Fruit fly (Drosophila melanogaster) Kc167 (cell line): Measurements from ENCODE around the gene CG31909.

Experiments used
- Myc ChIP-seq: fragments of >200 bp; optimal IDR thresholded peaks from 2 replicates; lab custom pipeline; 2017; ENCODE audit warnings: missing external identifiers
- Sin3A ChIP-seq: fragments of >200 bp; optimal IDR thresholded peaks from 2 replicates; lab custom pipeline; 2018; ENCODE audit warnings: missing external identifiers
- h ChIP-seq: fragments of >200 bp; optimal IDR thresholded peaks from 3 replicates; lab custom pipeline; 2018; ENCODE audit warnings: missing external identifiers
- insv ChIP-seq: fragments of >200 bp; optimal IDR thresholded peaks from 3 replicates; lab custom pipeline; 2018; ENCODE audit warnings: missing external identifiers
- psq ChIP-seq: fragments of >200 bp; optimal IDR thresholded peaks from 2 replicates; lab custom pipeline; 2017; ENCODE audit warnings: missing external identifiers
- ttk ChIP-seq: sonication (Bioruptor generic); optimal IDR thresholded peaks from 2 replicates; lab custom pipeline; 2017; ENCODE audit warnings: missing external identifiers

The CG31909 gene

DNA sequence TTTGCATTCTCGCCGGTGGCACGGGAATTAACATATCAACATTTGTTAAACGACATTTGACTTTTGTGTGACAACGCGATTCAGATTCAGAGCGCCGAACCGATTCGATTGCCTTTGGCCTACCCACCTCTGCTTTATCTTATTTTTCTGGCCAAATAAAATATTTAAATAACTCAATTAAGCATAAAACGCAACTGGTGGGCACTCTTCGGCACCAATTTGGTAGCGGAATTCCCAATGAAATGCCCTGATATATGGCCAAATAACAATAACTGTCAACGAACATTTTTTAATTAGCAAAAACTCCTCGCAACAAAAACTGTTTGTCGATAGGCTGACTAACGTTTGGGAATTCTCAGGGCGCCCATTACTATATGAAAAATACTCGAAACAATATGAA lies 26.8 kb downstream of the CG31909 start:
- TF ChIP-seq ttk (no peak), Sin3A (lab: Kevin White, UChicago) (no peak)

DNA sequence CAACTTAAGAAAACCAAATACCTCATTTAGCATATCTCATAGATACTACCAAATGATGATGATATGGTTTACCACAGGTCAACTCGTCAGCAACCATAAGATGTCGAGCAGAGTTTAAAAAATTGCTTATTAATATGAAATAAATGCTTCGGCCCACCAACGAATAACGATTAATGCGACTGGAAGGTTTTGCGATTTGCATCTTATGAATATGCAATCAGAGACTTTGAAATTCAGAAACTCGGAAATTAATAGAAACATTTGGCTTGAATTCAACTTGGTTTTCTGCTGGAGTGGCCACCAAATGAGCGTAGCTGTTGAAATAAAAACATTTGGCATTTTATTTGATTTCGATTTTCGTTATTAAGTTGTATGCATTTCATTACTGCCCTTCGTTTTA lies 27.5 kb downstream of the CG31909 start:
- no peak for TF ChIP-seq ttk
- TF ChIP-seq Myc (lab: Kevin White, UChicago) = no peak

DNA sequence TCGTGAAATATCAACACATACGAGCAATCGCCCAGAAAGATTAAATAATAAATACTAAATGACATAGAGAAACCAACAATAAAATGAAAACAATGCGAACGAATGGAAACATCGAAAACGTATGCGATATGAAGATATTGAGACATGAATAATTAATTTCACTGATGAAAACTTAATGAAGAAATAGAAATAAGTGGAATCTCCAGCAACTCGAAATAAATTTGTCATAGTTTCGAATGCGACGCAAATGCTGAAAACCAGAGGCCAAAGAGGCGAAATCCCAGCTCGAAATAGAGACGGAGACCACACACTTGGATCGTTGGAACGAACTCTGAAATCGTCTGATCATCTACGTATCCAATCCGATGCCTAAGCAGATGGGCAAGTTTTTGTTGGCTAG lies 28.6 kb downstream of the CG31909 start:
- no peak for TF ChIP-seq insv
- no peak for TF ChIP-seq Sin3A (lab: Kevin White, UChicago)
- no peak for TF ChIP-seq h (lab: Kevin White, UChicago)
- TF ChIP-seq ttk = no peak
- no peak for TF ChIP-seq Myc (lab: Kevin White, UChicago)
- no peak for TF ChIP-seq psq

dm6 chr2L:7289880-7290279 lies 32.6 kb downstream of the CG31909 start:
- no peak for TF ChIP-seq psq

dm6 chr2L:7290577-7290976 lies 33.3 kb downstream of the CG31909 start:
- TF ChIP-seq h (lab: Kevin White, UChicago) (no peak), insv (no peak), Myc (lab: Kevin White, UChicago) (no peak), Sin3A (lab: Kevin White, UChicago) (no peak), ttk (no peak), psq (no peak)

dm6 chr2L:7291968-7292367 lies 34.7 kb downstream of the CG31909 start:
- TF ChIP-seq Sin3A (lab: Kevin White, UChicago) (no peak), h (lab: Kevin White, UChicago) (no peak)

dm6 chr2L:7293475-7294332 lies 36.4 kb downstream of the CG31909 start:
- TF ChIP-seq h (lab: Kevin White, UChicago) (no peak), Sin3A (lab: Kevin White, UChicago) (no peak), psq (no peak), insv (no peak), ttk (no peak), Myc (lab: Kevin White, UChicago) (no peak)

DNA sequence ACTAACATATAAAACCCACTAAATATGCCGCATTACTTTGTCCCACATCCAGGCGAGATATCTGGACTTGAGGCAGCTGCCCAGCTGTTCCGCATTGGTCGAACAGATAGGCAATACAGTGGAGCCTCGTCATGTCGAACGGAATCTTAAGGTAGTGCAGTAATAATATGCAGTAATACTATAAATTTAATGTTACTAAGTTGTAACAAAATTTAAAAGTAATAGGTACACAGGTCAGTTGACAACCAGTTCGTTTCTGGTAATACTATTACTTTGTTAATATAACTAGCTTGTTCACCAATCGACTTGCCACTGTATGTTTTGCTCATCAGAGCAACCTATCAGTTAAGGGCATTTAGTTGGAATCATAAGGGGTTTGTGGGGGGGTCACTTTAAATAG lies 37.7 kb downstream of the CG31909 start:
- TF ChIP-seq Myc (lab: Kevin White, UChicago) (no peak), insv (no peak), psq (no peak), ttk (no peak), Sin3A (lab: Kevin White, UChicago) (no peak), h (lab: Kevin White, UChicago) (no peak)

DNA sequence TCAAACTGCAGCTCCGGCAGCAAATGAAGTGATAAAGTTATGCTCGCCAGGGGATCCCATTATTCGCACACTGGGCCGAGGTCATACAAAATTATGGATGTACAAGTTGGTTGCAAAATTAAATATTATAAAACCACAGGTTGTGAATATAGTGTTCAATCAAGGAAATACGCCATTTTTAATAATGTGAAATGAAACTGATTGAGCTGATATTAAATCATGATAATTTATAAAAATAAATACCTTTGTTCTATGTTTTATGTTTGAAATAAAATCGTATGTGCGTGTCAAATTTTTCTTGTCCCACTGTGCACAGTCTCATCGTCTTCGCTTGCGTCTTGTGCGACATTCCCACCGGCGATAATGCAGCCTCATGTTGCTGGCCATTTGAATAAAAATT lies 38.6 kb downstream of the CG31909 start:
- TF ChIP-seq Sin3A (lab: Kevin White, UChicago) (no peak), h (lab: Kevin White, UChicago) (no peak), ttk (no peak), insv (no peak), Myc (lab: Kevin White, UChicago) (no peak), psq (no peak)

dm6 chr2L:7298744-7299366 lies 41.5 kb downstream of the CG31909 start:
- TF ChIP-seq psq = no peak
- TF ChIP-seq Myc (lab: Kevin White, UChicago) = no peak
- no peak for TF ChIP-seq Sin3A (lab: Kevin White, UChicago)
- TF ChIP-seq ttk = no peak
- no peak for TF ChIP-seq h (lab: Kevin White, UChicago)
- no peak for TF ChIP-seq insv

dm6 chr2L:7300004-7300403 lies 42.7 kb downstream of the CG31909 start:
- no peak for TF ChIP-seq psq
- TF ChIP-seq Sin3A (lab: Kevin White, UChicago) = no peak
- TF ChIP-seq ttk = no peak
- no peak for TF ChIP-seq h (lab: Kevin White, UChicago)
- no peak for TF ChIP-seq insv
- TF ChIP-seq Myc (lab: Kevin White, UChicago) = no peak

dm6 chr2L:7301497-7301896 lies 44.2 kb downstream of the CG31909 start:
- TF ChIP-seq h (lab: Kevin White, UChicago) (no peak), Myc (lab: Kevin White, UChicago) (no peak), psq (no peak), ttk (no peak), Sin3A (lab: Kevin White, UChicago) (no peak), insv (no peak)

DNA sequence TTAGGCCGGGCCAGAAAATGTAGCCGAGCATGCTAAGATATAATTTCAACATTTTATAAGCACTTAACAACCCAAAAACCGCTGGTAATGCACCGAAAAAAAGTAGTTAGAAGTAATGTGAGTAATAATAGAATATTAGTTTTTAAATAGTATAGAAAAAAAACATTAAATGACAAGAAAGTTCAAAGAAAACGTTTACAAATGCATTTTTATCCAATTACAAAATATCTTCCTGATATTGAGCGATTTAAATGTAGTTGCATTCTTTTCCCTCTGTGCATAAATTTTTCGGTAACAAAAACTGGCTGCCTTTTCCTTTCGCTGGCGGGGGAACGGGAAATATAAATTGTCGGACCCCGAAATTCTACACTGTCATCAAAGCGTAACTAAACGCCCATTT lies 45.4 kb downstream of the CG31909 start:
- no peak for TF ChIP-seq insv

dm6 chr2L:7303256-7303655 lies 45.9 kb downstream of the CG31909 start:
- TF ChIP-seq Sin3A (lab: Kevin White, UChicago) (no peak), psq (no peak), h (lab: Kevin White, UChicago) (no peak), Myc (lab: Kevin White, UChicago) (no peak), ttk (no peak), insv (no peak)
